Worm (Caenorhabditis elegans) whole organism, L2 larva: ENCODE data around the gene D1005.2.
A peak's percentile ranks its signal among the peaks of the same experiment; 100 is the strongest.

Experiments
- C34F6.9 ChIP-seq: fragments of 150-350 bp; optimal IDR thresholded peaks from 2 replicates; lab custom pipeline; 2014; ENCODE audit warnings: missing biosample characterization, missing genetic modification characterization
- F13H6.1 ChIP-seq: sonication (generic microtip); optimal IDR thresholded peaks from 2 replicates; lab custom pipeline; 2016; ENCODE audit warnings: missing genetic modification characterization, missing compliant biosample characterization
- R02D3.7 ChIP-seq: fragments of 150-350 bp; optimal IDR thresholded peaks from 2 replicates; lab custom pipeline; 2014; ENCODE audit warnings: missing biosample characterization, missing genetic modification characterization
- Y55F3AM.14 ChIP-seq: fragments of 200-800 bp; sonication (Bioruptor generic); optimal IDR thresholded peaks from 2 replicates; lab custom pipeline; 2018; ENCODE audit warnings: mild to moderate bottlenecking, missing genetic modification characterization, missing compliant biosample characterization
- ZK546.5 ChIP-seq: sonication (generic microtip); optimal IDR thresholded peaks from 2 replicates; lab custom pipeline; 2017; ENCODE audit warnings: missing biosample characterization, missing genetic modification characterization
- alr-1 ChIP-seq: fragments of 150-350 bp; optimal IDR thresholded peaks from 2 replicates; lab custom pipeline; 2014; ENCODE audit warnings: missing biosample characterization, missing genetic modification characterization
- aly-2 ChIP-seq: fragments of 150-350 bp; optimal IDR thresholded peaks from 2 replicates; lab custom pipeline; 2014; ENCODE audit warnings: missing biosample characterization, missing genetic modification characterization
- ama-1 ChIP-seq: fragments of 150-350 bp; optimal IDR thresholded peaks from 2 replicates; lab custom pipeline; 2018; ENCODE audit warnings: inconsistent platforms
- blmp-1 ChIP-seq: sonication (generic microtip); optimal IDR thresholded peaks from 2 replicates; lab custom pipeline; 2017; ENCODE audit warnings: missing genetic modification characterization, mild to moderate bottlenecking, missing compliant biosample characterization, antibody characterized with exemption, moderate library complexity; ENCODE audit not compliant: insufficient read depth
- ceh-16 ChIP-seq: fragments of 150-350 bp; optimal IDR thresholded peaks from 2 replicates; lab custom pipeline; 2014; ENCODE audit warnings: missing biosample characterization, missing genetic modification characterization
- ceh-82 ChIP-seq: fragments of 150-350 bp; optimal IDR thresholded peaks from 2 replicates; lab custom pipeline; 2014; ENCODE audit warnings: missing biosample characterization, missing genetic modification characterization
- crh-2 ChIP-seq: sonication (generic microtip); optimal IDR thresholded peaks from 2 replicates; lab custom pipeline; 2017; ENCODE audit warnings: missing biosample characterization, missing genetic modification characterization
- dmd-4 ChIP-seq: sonication (generic microtip); optimal IDR thresholded peaks from 2 replicates; lab custom pipeline; 2017; ENCODE audit warnings: missing biosample characterization, missing genetic modification characterization
- egl-27 ChIP-seq: sonication (generic microtip); optimal IDR thresholded peaks from 3 replicates; lab custom pipeline; 2017; ENCODE audit warnings: missing biosample characterization, missing genetic modification reagents, missing genetic modification characterization
- elt-1 ChIP-seq: fragments of 150-350 bp; optimal IDR thresholded peaks from 2 replicates; lab custom pipeline; 2014; ENCODE audit warnings: missing biosample characterization, missing genetic modification characterization
- elt-3 ChIP-seq: sonication (generic microtip); optimal IDR thresholded peaks from 2 replicates; lab custom pipeline; 2017; ENCODE audit warnings: missing biosample characterization, missing genetic modification characterization
- fos-1 ChIP-seq: fragments of 150-350 bp; optimal IDR thresholded peaks from 2 replicates; lab custom pipeline; 2014; ENCODE audit warnings: missing biosample characterization, missing genetic modification characterization
- gmeb-1 ChIP-seq: fragments of 150-350 bp; optimal IDR thresholded peaks from 2 replicates; lab custom pipeline; 2014; ENCODE audit warnings: missing biosample characterization, missing genetic modification characterization
- lin-11 ChIP-seq: fragments of 150-350 bp; sonication (generic microtip); optimal IDR thresholded peaks from 2 replicates; lab custom pipeline; 2014; ENCODE audit warnings: missing biosample characterization, missing genetic modification characterization, inconsistent platforms, mixed read lengths
- lin-13 ChIP-seq: fragments of 150-350 bp; optimal IDR thresholded peaks from 2 replicates; lab custom pipeline; 2014; ENCODE audit warnings: missing biosample characterization, missing genetic modification reagents, missing genetic modification characterization
- lin-39 ChIP-seq: fragments of 150-350 bp; optimal IDR thresholded peaks from 2 replicates; lab custom pipeline; 2014; ENCODE audit warnings: missing biosample characterization, missing genetic modification reagents, missing genetic modification characterization
- lsy-2 ChIP-seq, 2 experiments: fragments of 150-350 bp in 1 of 2; sonication (generic microtip) in 1 of 2; optimal IDR thresholded peaks; 2 replicates each; lab custom pipeline; 2014 to 2017; ENCODE audit warnings: missing biosample characterization in 2 of 2, missing genetic modification characterization in 2 of 2
- mab-5 ChIP-seq: fragments of 150-350 bp; optimal IDR thresholded peaks from 2 replicates; lab custom pipeline; 2014; ENCODE audit warnings: missing biosample characterization, missing genetic modification characterization
- mbf-1 ChIP-seq: sonication (generic microtip); optimal IDR thresholded peaks from 2 replicates; lab custom pipeline; 2017; ENCODE audit warnings: missing biosample characterization, missing genetic modification characterization
- mdl-1 ChIP-seq, 2 experiments: fragments of 150-350 bp in 1 of 2; sonication (generic microtip) in 1 of 2; optimal IDR thresholded peaks; 2 replicates each; lab custom pipeline; 2017; ENCODE audit warnings: missing biosample characterization in 2 of 2, missing genetic modification characterization in 2 of 2
- nhr-11 ChIP-seq: fragments of 150-350 bp; optimal IDR thresholded peaks from 2 replicates; lab custom pipeline; 2014; ENCODE audit warnings: missing biosample characterization, missing genetic modification characterization
- nhr-12 ChIP-seq: fragments of 150-350 bp; optimal IDR thresholded peaks from 2 replicates; lab custom pipeline; 2014; ENCODE audit warnings: missing biosample characterization, missing genetic modification characterization
- nhr-129 ChIP-seq: fragments of 150-350 bp; optimal IDR thresholded peaks from 2 replicates; lab custom pipeline; 2014; ENCODE audit warnings: missing biosample characterization, missing genetic modification characterization
- nhr-21 ChIP-seq: fragments of 150-350 bp; optimal IDR thresholded peaks from 2 replicates; lab custom pipeline; 2014; ENCODE audit warnings: missing biosample characterization, missing genetic modification characterization
- nhr-23 ChIP-seq: fragments of 150-350 bp; optimal IDR thresholded peaks from 2 replicates; lab custom pipeline; 2014; ENCODE audit warnings: missing biosample characterization, missing genetic modification reagents, missing genetic modification characterization
- nhr-237 ChIP-seq: fragments of 150-350 bp; optimal IDR thresholded peaks from 2 replicates; lab custom pipeline; 2014; ENCODE audit warnings: missing biosample characterization, missing genetic modification characterization
- nhr-25 ChIP-seq: fragments of 150-350 bp; sonication (generic microtip); optimal IDR thresholded peaks from 3 replicates; lab custom pipeline; 2014; ENCODE audit warnings: missing biosample characterization, missing genetic modification characterization
- nhr-6 ChIP-seq: fragments of 150-350 bp; optimal IDR thresholded peaks from 2 replicates; lab custom pipeline; 2014; ENCODE audit warnings: missing biosample characterization, missing genetic modification characterization
- nhr-77 ChIP-seq: fragments of 150-350 bp; optimal IDR thresholded peaks from 2 replicates; lab custom pipeline; 2014; ENCODE audit warnings: missing biosample characterization, missing genetic modification characterization
- peb-1 ChIP-seq: fragments of 150-350 bp; optimal IDR thresholded peaks from 2 replicates; lab custom pipeline; 2014; ENCODE audit warnings: missing biosample characterization, missing genetic modification characterization
- sem-4 ChIP-seq: fragments of 150-350 bp; optimal IDR thresholded peaks from 2 replicates; lab custom pipeline; 2014; ENCODE audit warnings: missing biosample characterization, missing genetic modification reagents, missing genetic modification characterization
- skn-1 ChIP-seq: sonication (generic microtip); optimal IDR thresholded peaks from 2 replicates; lab custom pipeline; 2017; ENCODE audit warnings: missing biosample characterization, missing genetic modification characterization
- sma-3 ChIP-seq: sonication (generic microtip); optimal IDR thresholded peaks from 2 replicates; lab custom pipeline; 2016; ENCODE audit warnings: missing genetic modification reagents, missing genetic modification characterization, missing compliant biosample characterization
- sma-9 ChIP-seq, 2 experiments: fragments of 150-350 bp in 1 of 2; sonication (generic microtip) in 1 of 2; optimal IDR thresholded peaks; 2 replicates each; lab custom pipeline; 2014 to 2016; ENCODE audit warnings: missing genetic modification characterization in 2 of 2, mild to moderate bottlenecking in 1 of 2, missing biosample characterization in 1 of 2, missing compliant biosample characterization in 1 of 2, missing genetic modification reagents in 1 of 2, moderate library complexity in 1 of 2
- snpc-4 ChIP-seq: fragments of 150-350 bp; optimal IDR thresholded peaks from 2 replicates; lab custom pipeline; 2014; ENCODE audit warnings: missing biosample characterization, missing genetic modification characterization
- unc-39 ChIP-seq: fragments of 150-350 bp; optimal IDR thresholded peaks from 2 replicates; lab custom pipeline; 2014; ENCODE audit warnings: missing biosample characterization, missing genetic modification characterization
- unc-55 ChIP-seq: fragments of 150-350 bp; sonication (generic microtip); optimal IDR thresholded peaks from 3 replicates; lab custom pipeline; 2014; ENCODE audit warnings: missing biosample characterization, missing genetic modification reagents, missing genetic modification characterization
- zag-1 ChIP-seq: fragments of 150-350 bp; optimal IDR thresholded peaks from 2 replicates; lab custom pipeline; 2014; ENCODE audit warnings: missing biosample characterization, missing genetic modification characterization
- ztf-1 ChIP-seq: fragments of 200-800 bp; sonication (Bioruptor generic); conservative IDR thresholded peaks from 2 replicates; pipeline ENCODE4 v1.3.6; 2022; ENCODE audit warnings: missing genetic modification characterization, missing compliant biosample characterization
- ztf-11 ChIP-seq: sonication (generic microtip); optimal IDR thresholded peaks from 2 replicates; lab custom pipeline; 2017; ENCODE audit warnings: missing biosample characterization, missing genetic modification characterization
- ztf-4 ChIP-seq: fragments of 150-350 bp; optimal IDR thresholded peaks from 2 replicates; lab custom pipeline; 2014; ENCODE audit warnings: missing biosample characterization, missing genetic modification characterization

Gene D1005.2

ce11 chrX:1503698-1504501 lies 45.1 kb downstream of the D1005.2 start (continued):
- TF ChIP-seq blmp-1 (tag; lab: Kevin White, UChicago): peak; percentile 51
- peak in 1 of 2 experiments; percentile 64 for TF ChIP-seq lsy-2 (tag; optimal IDR thresholded peaks at IDR 0.05; lab: Kevin White, UChicago)
- TF ChIP-seq ztf-11 (tag; lab: Kevin White, UChicago): no peak
- no peak for TF ChIP-seq unc-55 (GFP tag; lab: Kevin White, UChicago)
- no peak for TF ChIP-seq snpc-4 (tag; lab: Kevin White, UChicago)
- no peak for TF ChIP-seq nhr-11 (tag; lab: Kevin White, UChicago)
- TF ChIP-seq crh-2: peak; percentile 57
- TF ChIP-seq lin-39 (tag; lab: Kevin White, UChicago): no peak
- TF ChIP-seq mab-5 (tag; lab: Kevin White, UChicago): no peak
- no peak for TF ChIP-seq R02D3.7 (tag; lab: Kevin White, UChicago)
- peak; percentile 58 for TF ChIP-seq C34F6.9 (tag; lab: Kevin White, UChicago)
- no peak for TF ChIP-seq nhr-23 (tag; lab: Kevin White, UChicago)
- no peak for TF ChIP-seq zag-1
- peak; percentile 72 for TF ChIP-seq nhr-129 (tag; lab: Kevin White, UChicago)
- TF ChIP-seq sem-4 (tag; lab: Kevin White, UChicago): peak; percentile 30
- TF ChIP-seq unc-39 (tag; lab: Kevin White, UChicago): no peak
- TF ChIP-seq lin-13: peak; percentile 41
- no peak for TF ChIP-seq ceh-16 (tag; lab: Kevin White, UChicago)
- TF ChIP-seq dmd-4: no peak
- TF ChIP-seq elt-1 (tag; lab: Kevin White, UChicago): no peak
- no peak for TF ChIP-seq nhr-237 (tag; lab: Kevin White, UChicago)

- TF ChIP-seq nhr-12 (tag; lab: Kevin White, UChicago) (no peak), crh-2 (peak; percentile 81), ceh-82 (tag; lab: Kevin White, UChicago) (no peak), nhr-25 (peak; percentile 99), unc-39 (tag; lab: Kevin White, UChicago) (no peak), dmd-4 (no peak), ztf-4 (tag; lab: Kevin White, UChicago) (peak; percentile 80), R02D3.7 (tag; lab: Kevin White, UChicago) (no peak), nhr-6 (tag; lab: Kevin White, UChicago) (peak; percentile 84), peb-1 (tag; lab: Kevin White, UChicago) (no peak), ZK546.5 (no peak), nhr-129 (tag; lab: Kevin White, UChicago) (peak; percentile 97), Y55F3AM.14 (GFP tag; lab: Kevin White, UChicago) (no peak), lin-11 (tag; lab: Kevin White, UChicago) (peak; percentile 87), snpc-4 (tag; lab: Kevin White, UChicago) (no peak), nhr-77 (tag; lab: Kevin White, UChicago) (no peak), C34F6.9 (tag; lab: Kevin White, UChicago) (peak; percentile 83), mdl-1 (tag; optimal IDR thresholded peaks at IDR 0.05; lab: Kevin White, UChicago) (peak in 1 of 2 experiments; percentile 60), nhr-21 (tag; lab: Kevin White, UChicago) (peak; percentile 93), ceh-16 (tag; lab: Kevin White, UChicago) (peak; percentile 42), egl-27 (peak; percentile 75), mab-5 (tag; lab: Kevin White, UChicago) (no peak), ama-1 (lab: Kevin White, UChicago) (peak; percentile 100), ztf-1 (GFP tag; lab: Robert Waterston, UW) (no peak), sma-9 (GFP tag; optimal IDR thresholded peaks at IDR 0.05; lab: Kevin White, UChicago) (peak; percentile 95), sma-9 (tag; optimal IDR thresholded peaks at IDR 0.05; lab: Kevin White, UChicago) (no peak), blmp-1 (tag; lab: Kevin White, UChicago) (peak; percentile 17), nhr-11 (tag; lab: Kevin White, UChicago) (no peak), unc-55 (GFP tag; lab: Kevin White, UChicago) (no peak), fos-1 (tag; lab: Kevin White, UChicago) (no peak), gmeb-1 (tag; lab: Kevin White, UChicago) (peak; percentile 87), elt-3 (tag; lab: Kevin White, UChicago) (no peak), ztf-11 (tag; lab: Kevin White, UChicago) (no peak), lin-13 (peak; percentile 11), lsy-2 (tag; optimal IDR thresholded peaks at IDR 0.05; lab: Kevin White, UChicago) (peak; percentile 4 to 79), mbf-1 (no peak), aly-2 (tag; lab: Kevin White, UChicago) (no peak), F13H6.1 (tag; lab: Kevin White, UChicago) (peak; percentile 87), lin-39 (tag; lab: Kevin White, UChicago) (no peak), zag-1 (no peak), sem-4 (tag; lab: Kevin White, UChicago) (peak; percentile 53), nhr-237 (tag; lab: Kevin White, UChicago) (no peak), alr-1 (tag; lab: Kevin White, UChicago) (no peak), nhr-23 (tag; lab: Kevin White, UChicago) (peak; percentile 28), sma-3 (GFP tag; lab: Kevin White, UChicago) (peak; percentile 96), skn-1 (no peak), elt-1 (tag; lab: Kevin White, UChicago) (no peak)
Observed at ce11 chrX:1504529-1505080, 45.8 kb downstream of the D1005.2 start.
